Worm (Caenorhabditis elegans): ENCODE results near the gene F01G10.6.

The F01G10.6 gene

DNA sequence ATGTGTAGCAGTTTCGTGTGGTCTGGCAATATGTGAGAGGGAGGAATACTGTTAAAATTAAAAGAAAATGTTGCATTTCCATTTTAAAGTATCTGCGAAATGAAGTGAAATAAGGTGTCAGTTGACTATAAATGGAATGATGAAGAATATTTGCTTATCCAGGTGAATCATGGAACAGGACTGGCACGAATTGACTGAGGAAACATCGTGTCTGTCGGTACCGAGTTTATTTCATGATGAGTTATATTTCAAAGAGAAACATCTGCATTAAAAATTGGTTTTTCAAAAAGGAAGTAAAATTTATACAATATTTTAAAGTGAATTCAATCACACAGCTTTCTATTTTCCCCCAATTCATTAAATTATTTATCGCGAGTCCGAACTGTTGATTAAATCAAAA, at the start of gene F01G10.6:
Gene F01G10.6, minus strand, starts transcription at position 101 of the 400 bp plus-strand sequence.
- TF ChIP-seq ceh-100 (GFP tag; IDR thresholded peaks at IDR 0.05): no peak
- TF ChIP-seq ztf-28 (GFP tag; IDR thresholded peaks at IDR 0.05): no peak
- TF ChIP-seq mxl-1 (tag; optimal IDR thresholded peaks at IDR 0.05): no peak
- no peak for TF ChIP-seq F33H1.4 (GFP tag; IDR thresholded peaks at IDR 0.05)
- no peak for TF ChIP-seq egl-18 (GFP tag; IDR thresholded peaks at IDR 0.05)
- TF ChIP-seq F22D6.2 (tag; optimal IDR thresholded peaks at IDR 0.05): no peak
- no peak for TF ChIP-seq attf-6 (GFP tag; IDR thresholded peaks at IDR 0.05)
- TF ChIP-seq somi-1 (GFP tag; optimal IDR thresholded peaks at IDR 0.05): no peak
- TF ChIP-seq ztf-18 (tag; optimal IDR thresholded peaks at IDR 0.05): no peak
- no peak for TF ChIP-seq T07F8.4 (tag; optimal IDR thresholded peaks at IDR 0.05)
- TF ChIP-seq F55B11.4 (tag; optimal IDR thresholded peaks at IDR 0.05; ENCODE audit: borderline replicate concordance, insufficient read depth): no peak
- no peak for TF ChIP-seq snpc-1.3 (tag; optimal IDR thresholded peaks at IDR 0.05; ENCODE audit: insufficient read depth)
- TF ChIP-seq ztf-26 (tag; optimal IDR thresholded peaks at IDR 0.05): no peak
- TF ChIP-seq lsl-1 (GFP tag; optimal IDR thresholded peaks at IDR 0.05): no peak
- no peak for TF ChIP-seq hmg-1.2 (GFP tag; IDR thresholded peaks at IDR 0.05)
- no peak for TF ChIP-seq attf-5 (GFP tag; optimal IDR thresholded peaks at IDR 0.05)
- no peak for TF ChIP-seq B0035.1 (tag; optimal IDR thresholded peaks at IDR 0.05)
- no peak for TF ChIP-seq xnd-1 (tag; optimal IDR thresholded peaks at IDR 0.05)
- TF ChIP-seq Y56A3A.18 (GFP tag; IDR thresholded peaks at IDR 0.05): no peak
- no peak for TF ChIP-seq C06A6.2 (GFP tag; conservative IDR thresholded peaks at IDR 0.05)

DNA sequence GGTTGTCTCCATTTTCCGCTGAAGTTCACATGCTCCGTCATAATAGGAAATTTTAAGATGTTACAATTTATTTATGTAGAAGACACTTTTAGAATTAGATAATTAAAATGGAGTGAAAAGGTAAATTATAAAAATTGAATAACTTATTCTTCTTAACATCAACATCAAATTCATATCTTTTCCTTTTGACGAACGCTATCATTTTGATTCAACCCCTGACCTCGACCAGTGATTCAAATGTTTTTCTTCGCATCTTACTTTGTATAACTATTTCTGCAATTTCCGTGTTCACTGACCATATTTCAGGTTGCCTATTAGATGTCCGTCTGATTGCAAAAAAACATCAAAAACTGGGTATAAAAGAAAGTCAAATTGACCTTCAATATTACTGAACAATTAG, 49.5 kb upstream of the F01G10.6 start, which contains the start of gene Y43C5A.7:
Gene Y43C5A.7, plus strand, starts transcription at position 301 of the 400 bp plus-strand sequence.
- TF ChIP-seq repo-1 (tag; optimal IDR thresholded peaks at IDR 0.05) (no peak), F37B4.10 (GFP tag; IDR thresholded peaks at IDR 0.05) (no peak), pbrm-1 (GFP tag; IDR thresholded peaks at IDR 0.05) (no peak)

DNA sequence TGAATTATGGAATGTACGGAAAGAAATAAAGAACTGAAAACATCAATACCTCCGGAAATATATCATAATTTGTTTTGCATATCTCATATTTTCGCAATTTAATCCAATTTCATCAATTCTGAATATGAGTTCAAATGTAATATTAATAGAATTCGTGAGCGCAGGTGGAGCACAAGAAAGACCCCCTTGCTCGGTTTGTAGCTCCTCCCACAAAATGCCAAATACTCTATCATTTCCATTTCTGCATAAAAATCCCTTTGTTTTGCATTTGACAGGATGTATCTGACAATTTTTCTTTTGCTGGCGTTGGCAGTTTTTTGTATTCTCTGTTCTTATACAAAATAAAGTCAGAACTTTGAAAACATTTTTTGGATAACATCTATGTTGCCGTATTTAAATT, 47.6 kb upstream of the F01G10.6 start:
- no peak for TF ChIP-seq mxl-1 (tag; optimal IDR thresholded peaks at IDR 0.05)
- no peak for TF ChIP-seq zfh-2 (GFP tag; conservative IDR thresholded peaks at IDR 0.05)
- TF ChIP-seq ztf-25 (GFP tag; IDR thresholded peaks at IDR 0.05): no peak
- no peak for TF ChIP-seq snpc-1.3 (tag; optimal IDR thresholded peaks at IDR 0.05; ENCODE audit: insufficient read depth)
- no peak for TF ChIP-seq pha-4 (tag; optimal IDR thresholded peaks at IDR 0.05)
- TF ChIP-seq repo-1 (tag; optimal IDR thresholded peaks at IDR 0.05): no peak
- TF ChIP-seq atf-7 (tag; optimal IDR thresholded peaks at IDR 0.05): no peak
- TF ChIP-seq sea-2 (GFP tag; IDR thresholded peaks at IDR 0.05): no peak
- TF ChIP-seq snpc-4 (GFP tag; optimal IDR thresholded peaks at IDR 0.05): no peak
- no peak for TF ChIP-seq snpc-4 (tag; optimal IDR thresholded peaks at IDR 0.05)

DNA sequence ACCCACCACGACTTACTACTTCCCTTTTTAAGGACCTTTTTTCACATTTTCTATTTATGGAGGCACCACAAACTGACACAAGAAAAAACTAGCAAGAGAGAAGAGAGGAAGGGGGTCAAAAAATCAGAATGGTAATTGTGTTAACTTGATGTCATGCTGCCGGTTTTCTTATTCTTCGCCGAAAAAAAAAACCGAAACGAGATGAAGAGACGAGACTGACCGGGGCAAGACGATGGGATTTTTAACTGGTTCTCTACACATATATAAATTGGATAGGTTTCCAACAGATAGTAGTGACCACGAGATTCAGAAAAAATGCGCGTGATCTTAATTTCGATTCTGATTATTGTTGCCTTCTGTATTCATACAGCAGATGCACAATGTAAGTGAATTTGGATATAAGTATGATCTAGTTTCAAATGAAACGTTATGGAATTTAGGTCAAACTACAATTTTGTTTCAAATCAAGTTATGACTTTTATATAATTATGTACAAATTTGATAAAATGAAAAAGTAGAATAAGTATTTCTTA, 46.4 kb upstream of the F01G10.6 start, which contains the start of gene Y43C5A.3:
Gene Y43C5A.3, plus strand, starts transcription at position 256 of the 533 bp plus-strand sequence.
- no peak for TF ChIP-seq ztf-3 (GFP tag; optimal IDR thresholded peaks at IDR 0.05)
- no peak for TF ChIP-seq egl-18 (GFP tag; IDR thresholded peaks at IDR 0.05)
- no peak for TF ChIP-seq Y53G8AR.9 (GFP tag; conservative IDR thresholded peaks at IDR 0.05)
- TF ChIP-seq hsf-1 (GFP tag; IDR thresholded peaks at IDR 0.05): no peak
- no peak for TF ChIP-seq ztf-6 (GFP tag; IDR thresholded peaks at IDR 0.05)
- no peak for TF ChIP-seq T07F8.4 (tag; optimal IDR thresholded peaks at IDR 0.05)
- no peak for TF ChIP-seq C17E4.6 (GFP tag; IDR thresholded peaks at IDR 0.05)
- TF ChIP-seq rcor-1 (GFP tag; IDR thresholded peaks at IDR 0.05): no peak
- TF ChIP-seq lsy-27 (tag; optimal IDR thresholded peaks at IDR 0.05; ENCODE audit: borderline replicate concordance, insufficient read depth): no peak
- no peak for TF ChIP-seq zfh-2 (GFP tag; conservative IDR thresholded peaks at IDR 0.05)
- no peak for TF ChIP-seq ama-1 (optimal IDR thresholded peaks at IDR 0.05)
- TF ChIP-seq ama-1 (GFP tag; optimal IDR thresholded peaks at IDR 0.05): no peak
- TF ChIP-seq tlf-1 (GFP tag; optimal IDR thresholded peaks at IDR 0.05): no peak
- no peak for TF ChIP-seq snpc-1.1 (tag; optimal IDR thresholded peaks at IDR 0.05; ENCODE audit: insufficient read depth)
- no peak for TF ChIP-seq akir-1 (GFP tag; optimal IDR thresholded peaks at IDR 0.05)
- TF ChIP-seq rpc-1 (optimal IDR thresholded peaks at IDR 0.05): no peak
- no peak for TF ChIP-seq rpc-1 (tag; optimal IDR thresholded peaks at IDR 0.05)
- no peak for TF ChIP-seq mes-4 (tag; optimal IDR thresholded peaks at IDR 0.05)
- no peak for TF ChIP-seq somi-1 (GFP tag; optimal IDR thresholded peaks at IDR 0.05)

Measured in whole organism, young adult.